Worm (Caenorhabditis elegans) whole organism, early embryonic: Measurements from ENCODE around the gene cutl-5.

Experiments
- F13C5.2 ChIP-seq: sonication (generic microtip); optimal IDR thresholded peaks from 2 replicates; lab custom pipeline; 2017; ENCODE audit warnings: mild to moderate bottlenecking, missing genetic modification characterization, inconsistent platforms, missing compliant biosample characterization
- ama-1 ChIP-seq: fragments of 150-350 bp; optimal IDR thresholded peaks from 2 replicates; lab custom pipeline; 2014
- hmbx-1 ChIP-seq: sonication (generic microtip); optimal IDR thresholded peaks from 2 replicates; lab custom pipeline; 2016; ENCODE audit warnings: mild to moderate bottlenecking, missing genetic modification characterization, missing compliant biosample characterization
- tra-4 ChIP-seq: sonication (generic microtip); optimal IDR thresholded peaks from 2 replicates; lab custom pipeline; 2017; ENCODE audit warnings: missing genetic modification characterization, missing compliant biosample characterization

DNA sequence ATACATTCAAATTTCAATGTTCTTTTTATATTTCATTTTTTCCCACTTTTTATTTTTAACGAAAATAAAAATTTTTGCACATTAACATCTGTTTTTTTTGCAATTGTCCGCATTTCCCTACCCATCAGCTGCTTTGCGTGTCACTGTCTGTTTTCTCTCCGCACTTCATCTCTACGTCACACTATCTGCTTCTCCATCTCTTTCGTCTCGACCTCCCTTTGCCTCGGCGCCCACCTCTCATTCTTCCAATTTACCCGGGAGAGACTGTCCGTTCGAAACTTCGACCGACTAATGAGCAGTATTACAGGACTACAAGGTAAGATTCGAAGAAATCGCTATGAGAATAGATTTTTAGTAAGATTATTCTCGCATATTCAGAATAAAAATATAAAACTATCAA is 39.7 kb upstream of the cutl-5 start, which contains the start of gene C27H5.2:
- TF ChIP-seq ama-1 (lab: Kevin White, UChicago) (no peak), hmbx-1 (no peak), F13C5.2 (no peak), tra-4 (tag; lab: Kevin White, UChicago) (no peak)
